Worm (Caenorhabditis elegans): ENCODE measurements around the gene Y53C12B.1.

The Y53C12B.1 gene

ce11 chrII:9791185-9791584 lies 45.3 kb upstream of the Y53C12B.1 start:
- TF ChIP-seq ztf-4 (tag; optimal IDR thresholded peaks at IDR 0.05) (no peak), jun-1 (tag; optimal IDR thresholded peaks at IDR 0.05) (peak; percentile 84), elt-2 (tag; optimal IDR thresholded peaks at IDR 0.05) (peak; percentile 97), nhr-25 (tag; optimal IDR thresholded peaks at IDR 0.05) (no peak), lsy-12 (tag; optimal IDR thresholded peaks at IDR 0.05) (no peak), mdl-1 (tag; optimal IDR thresholded peaks at IDR 0.05) (no peak), nhr-77 (tag; optimal IDR thresholded peaks at IDR 0.05) (no peak), daf-12 (tag; optimal IDR thresholded peaks at IDR 0.05) (no peak), elt-1 (tag; optimal IDR thresholded peaks at IDR 0.05) (no peak), snpc-4 (tag; optimal IDR thresholded peaks at IDR 0.05) (no peak), unc-62 (GFP tag; optimal IDR thresholded peaks at IDR 0.05) (no peak), pqm-1 (tag; optimal IDR thresholded peaks at IDR 0.05) (peak; percentile 98), pha-4 (tag; optimal IDR thresholded peaks at IDR 0.05) (peak; percentile 28), lin-15B (tag; optimal IDR thresholded peaks at IDR 0.05) (no peak), nhr-23 (tag; optimal IDR thresholded peaks at IDR 0.05) (peak; percentile 39), nhr-43 (tag; optimal IDR thresholded peaks at IDR 0.05; ENCODE audit: poor library complexity, severe bottlenecking) (peak; percentile 35), sea-2 (GFP tag; optimal IDR thresholded peaks at IDR 0.05) (no peak)

- TF ChIP-seq hmg-11 (tag; optimal IDR thresholded peaks at IDR 0.05) (no peak), nhr-23 (tag; optimal IDR thresholded peaks at IDR 0.05) (peak; percentile 55), jun-1 (tag; optimal IDR thresholded peaks at IDR 0.05) (peak; percentile 26), nhr-12 (tag; optimal IDR thresholded peaks at IDR 0.05) (no peak), fkh-2 (tag; optimal IDR thresholded peaks at IDR 0.05) (no peak), elt-2 (tag; optimal IDR thresholded peaks at IDR 0.05) (peak; percentile 87), elt-1 (tag; optimal IDR thresholded peaks at IDR 0.05) (peak; percentile 85), lin-15B (tag; optimal IDR thresholded peaks at IDR 0.05) (peak; percentile 11), ztf-11 (tag; optimal IDR thresholded peaks at IDR 0.05) (no peak), nfya-1 (tag; optimal IDR thresholded peaks at IDR 0.05; ENCODE audit: insufficient read depth) (peak; percentile 31), fos-1 (tag; optimal IDR thresholded peaks at IDR 0.05) (no peak), nhr-11 (tag; optimal IDR thresholded peaks at IDR 0.05) (peak; percentile 52), ZK546.5 (tag; optimal IDR thresholded peaks at IDR 0.05) (no peak), nhr-77 (tag; optimal IDR thresholded peaks at IDR 0.05) (peak; percentile 6), snpc-4 (tag; optimal IDR thresholded peaks at IDR 0.05) (peak; percentile 96), nhr-43 (tag; optimal IDR thresholded peaks at IDR 0.05; ENCODE audit: poor library complexity, severe bottlenecking) (peak; percentile 32), nhr-25 (tag; optimal IDR thresholded peaks at IDR 0.05) (peak; percentile 92), lsy-12 (tag; optimal IDR thresholded peaks at IDR 0.05) (peak; percentile 38), nhr-67 (tag; optimal IDR thresholded peaks at IDR 0.05) (no peak), pqm-1 (tag; optimal IDR thresholded peaks at IDR 0.05) (peak; percentile 71), pha-4 (tag; optimal IDR thresholded peaks at IDR 0.05) (peak; percentile 73), ceh-28 (tag; optimal IDR thresholded peaks at IDR 0.05) (peak; percentile 5), ztf-4 (tag; optimal IDR thresholded peaks at IDR 0.05) (no peak)
Measured at ce11 chrII:9787395-9788152, 41.7 kb upstream of the Y53C12B.1 start, which contains the start of gene cyp-13A2. Gene cyp-13A2 (minus strand): TSS chrII:9787629.

ce11 chrII:9786215-9786614 lies 40.3 kb upstream of the Y53C12B.1 start:
- peak; percentile 57 for TF ChIP-seq nhr-25 (tag; optimal IDR thresholded peaks at IDR 0.05)
- peak; percentile 81 for TF ChIP-seq nhr-23 (tag; optimal IDR thresholded peaks at IDR 0.05)
- TF ChIP-seq elt-1 (tag; optimal IDR thresholded peaks at IDR 0.05) = peak; percentile 8
- TF ChIP-seq pha-4 (tag; optimal IDR thresholded peaks at IDR 0.05) = no peak
- no peak for TF ChIP-seq nhr-77 (tag; optimal IDR thresholded peaks at IDR 0.05)
- TF ChIP-seq nhr-237 (tag; optimal IDR thresholded peaks at IDR 0.05) = no peak
- no peak for TF ChIP-seq unc-39 (tag; optimal IDR thresholded peaks at IDR 0.05)
- TF ChIP-seq nhr-28 (tag; optimal IDR thresholded peaks at IDR 0.05) = no peak

- TF ChIP-seq eor-1 (tag; optimal IDR thresholded peaks at IDR 0.05) (no peak), fkh-10 (GFP tag; optimal IDR thresholded peaks at IDR 0.05) (no peak), nhr-76 (tag; optimal IDR thresholded peaks at IDR 0.05) (no peak), pha-4 (tag; optimal IDR thresholded peaks at IDR 0.05) (no peak), jun-1 (tag; optimal IDR thresholded peaks at IDR 0.05) (no peak), unc-62 (GFP tag; optimal IDR thresholded peaks at IDR 0.05) (no peak), nhr-237 (tag; optimal IDR thresholded peaks at IDR 0.05) (no peak), aly-2 (tag; optimal IDR thresholded peaks at IDR 0.05) (no peak), ceh-16 (tag; optimal IDR thresholded peaks at IDR 0.05) (no peak), sea-2 (GFP tag; optimal IDR thresholded peaks at IDR 0.05) (no peak), ama-1 (optimal IDR thresholded peaks at IDR 0.05) (no peak), nhr-28 (tag; optimal IDR thresholded peaks at IDR 0.05) (no peak), lin-15B (tag; optimal IDR thresholded peaks at IDR 0.05) (no peak), egl-27 (tag; optimal IDR thresholded peaks at IDR 0.05) (no peak)
Measured at ce11 chrII:9782337-9782736, 36.5 kb upstream of the Y53C12B.1 start, which contains the start of gene T10B9.14. Gene T10B9.14 (minus strand): TSS chrII:9782437.

Measured in whole organism, L3 larva.